Worm (Caenorhabditis elegans) whole organism, L2 larva: ENCODE measurements around the gene rab-1.

Source experiments
- C34F6.9 ChIP-seq: fragments of 150-350 bp; optimal IDR thresholded peaks from 2 replicates; lab custom pipeline; 2014; ENCODE audit warnings: missing biosample characterization, missing genetic modification characterization
- F13H6.1 ChIP-seq: sonication (generic microtip); optimal IDR thresholded peaks from 2 replicates; lab custom pipeline; 2016; ENCODE audit warnings: missing genetic modification characterization, missing compliant biosample characterization
- R02D3.7 ChIP-seq: fragments of 150-350 bp; optimal IDR thresholded peaks from 2 replicates; lab custom pipeline; 2014; ENCODE audit warnings: missing biosample characterization, missing genetic modification characterization
- Y55F3AM.14 ChIP-seq: fragments of 200-800 bp; sonication (Bioruptor generic); optimal IDR thresholded peaks from 2 replicates; lab custom pipeline; 2018; ENCODE audit warnings: mild to moderate bottlenecking, missing genetic modification characterization, missing compliant biosample characterization
- ZK546.5 ChIP-seq: sonication (generic microtip); optimal IDR thresholded peaks from 2 replicates; lab custom pipeline; 2017; ENCODE audit warnings: missing biosample characterization, missing genetic modification characterization
- alr-1 ChIP-seq: fragments of 150-350 bp; optimal IDR thresholded peaks from 2 replicates; lab custom pipeline; 2014; ENCODE audit warnings: missing biosample characterization, missing genetic modification characterization
- aly-2 ChIP-seq: fragments of 150-350 bp; optimal IDR thresholded peaks from 2 replicates; lab custom pipeline; 2014; ENCODE audit warnings: missing biosample characterization, missing genetic modification characterization
- ama-1 ChIP-seq: fragments of 150-350 bp; optimal IDR thresholded peaks from 2 replicates; lab custom pipeline; 2018; ENCODE audit warnings: inconsistent platforms
- blmp-1 ChIP-seq: sonication (generic microtip); optimal IDR thresholded peaks from 2 replicates; lab custom pipeline; 2017; ENCODE audit warnings: missing genetic modification characterization, mild to moderate bottlenecking, missing compliant biosample characterization, antibody characterized with exemption, moderate library complexity; ENCODE audit not compliant: insufficient read depth
- ceh-16 ChIP-seq: fragments of 150-350 bp; optimal IDR thresholded peaks from 2 replicates; lab custom pipeline; 2014; ENCODE audit warnings: missing biosample characterization, missing genetic modification characterization
- ceh-82 ChIP-seq: fragments of 150-350 bp; optimal IDR thresholded peaks from 2 replicates; lab custom pipeline; 2014; ENCODE audit warnings: missing biosample characterization, missing genetic modification characterization
- crh-2 ChIP-seq: sonication (generic microtip); optimal IDR thresholded peaks from 2 replicates; lab custom pipeline; 2017; ENCODE audit warnings: missing biosample characterization, missing genetic modification characterization
- dmd-4 ChIP-seq: sonication (generic microtip); optimal IDR thresholded peaks from 2 replicates; lab custom pipeline; 2017; ENCODE audit warnings: missing biosample characterization, missing genetic modification characterization
- egl-27 ChIP-seq: sonication (generic microtip); optimal IDR thresholded peaks from 3 replicates; lab custom pipeline; 2017; ENCODE audit warnings: missing biosample characterization, missing genetic modification reagents, missing genetic modification characterization
- elt-1 ChIP-seq: fragments of 150-350 bp; optimal IDR thresholded peaks from 2 replicates; lab custom pipeline; 2014; ENCODE audit warnings: missing biosample characterization, missing genetic modification characterization
- elt-3 ChIP-seq: sonication (generic microtip); optimal IDR thresholded peaks from 2 replicates; lab custom pipeline; 2017; ENCODE audit warnings: missing biosample characterization, missing genetic modification characterization
- fos-1 ChIP-seq: fragments of 150-350 bp; optimal IDR thresholded peaks from 2 replicates; lab custom pipeline; 2014; ENCODE audit warnings: missing biosample characterization, missing genetic modification characterization
- gmeb-1 ChIP-seq: fragments of 150-350 bp; optimal IDR thresholded peaks from 2 replicates; lab custom pipeline; 2014; ENCODE audit warnings: missing biosample characterization, missing genetic modification characterization
- lin-11 ChIP-seq: fragments of 150-350 bp; sonication (generic microtip); optimal IDR thresholded peaks from 2 replicates; lab custom pipeline; 2014; ENCODE audit warnings: missing biosample characterization, missing genetic modification characterization, inconsistent platforms, mixed read lengths
- lin-13 ChIP-seq: fragments of 150-350 bp; optimal IDR thresholded peaks from 2 replicates; lab custom pipeline; 2014; ENCODE audit warnings: missing biosample characterization, missing genetic modification reagents, missing genetic modification characterization
- lin-39 ChIP-seq: fragments of 150-350 bp; optimal IDR thresholded peaks from 2 replicates; lab custom pipeline; 2014; ENCODE audit warnings: missing biosample characterization, missing genetic modification reagents, missing genetic modification characterization
- lsy-2 ChIP-seq, 2 experiments: fragments of 150-350 bp in 1 of 2; sonication (generic microtip) in 1 of 2; optimal IDR thresholded peaks; 2 replicates each; lab custom pipeline; 2014 to 2017; ENCODE audit warnings: missing biosample characterization in 2 of 2, missing genetic modification characterization in 2 of 2
- mab-5 ChIP-seq: fragments of 150-350 bp; optimal IDR thresholded peaks from 2 replicates; lab custom pipeline; 2014; ENCODE audit warnings: missing biosample characterization, missing genetic modification characterization
- mbf-1 ChIP-seq: sonication (generic microtip); optimal IDR thresholded peaks from 2 replicates; lab custom pipeline; 2017; ENCODE audit warnings: missing biosample characterization, missing genetic modification characterization
- mdl-1 ChIP-seq, 2 experiments: fragments of 150-350 bp in 1 of 2; sonication (generic microtip) in 1 of 2; optimal IDR thresholded peaks; 2 replicates each; lab custom pipeline; 2017; ENCODE audit warnings: missing biosample characterization in 2 of 2, missing genetic modification characterization in 2 of 2
- nhr-10 ChIP-seq: sonication (generic microtip); optimal IDR thresholded peaks from 2 replicates; lab custom pipeline; 2017; ENCODE audit warnings: missing biosample characterization, missing genetic modification characterization
- nhr-11 ChIP-seq: fragments of 150-350 bp; optimal IDR thresholded peaks from 2 replicates; lab custom pipeline; 2014; ENCODE audit warnings: missing biosample characterization, missing genetic modification characterization
- nhr-12 ChIP-seq: fragments of 150-350 bp; optimal IDR thresholded peaks from 2 replicates; lab custom pipeline; 2014; ENCODE audit warnings: missing biosample characterization, missing genetic modification characterization
- nhr-129 ChIP-seq: fragments of 150-350 bp; optimal IDR thresholded peaks from 2 replicates; lab custom pipeline; 2014; ENCODE audit warnings: missing biosample characterization, missing genetic modification characterization
- nhr-21 ChIP-seq: fragments of 150-350 bp; optimal IDR thresholded peaks from 2 replicates; lab custom pipeline; 2014; ENCODE audit warnings: missing biosample characterization, missing genetic modification characterization
- nhr-23 ChIP-seq: fragments of 150-350 bp; optimal IDR thresholded peaks from 2 replicates; lab custom pipeline; 2014; ENCODE audit warnings: missing biosample characterization, missing genetic modification reagents, missing genetic modification characterization
- nhr-237 ChIP-seq: fragments of 150-350 bp; optimal IDR thresholded peaks from 2 replicates; lab custom pipeline; 2014; ENCODE audit warnings: missing biosample characterization, missing genetic modification characterization
- nhr-25 ChIP-seq: fragments of 150-350 bp; sonication (generic microtip); optimal IDR thresholded peaks from 3 replicates; lab custom pipeline; 2014; ENCODE audit warnings: missing biosample characterization, missing genetic modification characterization
- nhr-6 ChIP-seq: fragments of 150-350 bp; optimal IDR thresholded peaks from 2 replicates; lab custom pipeline; 2014; ENCODE audit warnings: missing biosample characterization, missing genetic modification characterization
- nhr-77 ChIP-seq: fragments of 150-350 bp; optimal IDR thresholded peaks from 2 replicates; lab custom pipeline; 2014; ENCODE audit warnings: missing biosample characterization, missing genetic modification characterization
- peb-1 ChIP-seq: fragments of 150-350 bp; optimal IDR thresholded peaks from 2 replicates; lab custom pipeline; 2014; ENCODE audit warnings: missing biosample characterization, missing genetic modification characterization
- sem-4 ChIP-seq: fragments of 150-350 bp; optimal IDR thresholded peaks from 2 replicates; lab custom pipeline; 2014; ENCODE audit warnings: missing biosample characterization, missing genetic modification reagents, missing genetic modification characterization
- skn-1 ChIP-seq: sonication (generic microtip); optimal IDR thresholded peaks from 2 replicates; lab custom pipeline; 2017; ENCODE audit warnings: missing biosample characterization, missing genetic modification characterization
- sma-3 ChIP-seq: sonication (generic microtip); optimal IDR thresholded peaks from 2 replicates; lab custom pipeline; 2016; ENCODE audit warnings: missing genetic modification reagents, missing genetic modification characterization, missing compliant biosample characterization
- sma-9 ChIP-seq, 2 experiments: fragments of 150-350 bp in 1 of 2; sonication (generic microtip) in 1 of 2; optimal IDR thresholded peaks; 2 replicates each; lab custom pipeline; 2014 to 2016; ENCODE audit warnings: missing genetic modification characterization in 2 of 2, mild to moderate bottlenecking in 1 of 2, missing biosample characterization in 1 of 2, missing compliant biosample characterization in 1 of 2, missing genetic modification reagents in 1 of 2, moderate library complexity in 1 of 2
- snpc-4 ChIP-seq: fragments of 150-350 bp; optimal IDR thresholded peaks from 2 replicates; lab custom pipeline; 2014; ENCODE audit warnings: missing biosample characterization, missing genetic modification characterization
- unc-39 ChIP-seq: fragments of 150-350 bp; optimal IDR thresholded peaks from 2 replicates; lab custom pipeline; 2014; ENCODE audit warnings: missing biosample characterization, missing genetic modification characterization
- unc-55 ChIP-seq: fragments of 150-350 bp; sonication (generic microtip); optimal IDR thresholded peaks from 3 replicates; lab custom pipeline; 2014; ENCODE audit warnings: missing biosample characterization, missing genetic modification reagents, missing genetic modification characterization
- unc-62 ChIP-seq: fragments of 150-350 bp; optimal IDR thresholded peaks from 2 replicates; lab custom pipeline; 2014; ENCODE audit warnings: missing biosample characterization, missing genetic modification reagents, missing genetic modification characterization
- zag-1 ChIP-seq: fragments of 150-350 bp; optimal IDR thresholded peaks from 2 replicates; lab custom pipeline; 2014; ENCODE audit warnings: missing biosample characterization, missing genetic modification characterization
- ztf-1 ChIP-seq: fragments of 200-800 bp; sonication (Bioruptor generic); conservative IDR thresholded peaks from 2 replicates; pipeline ENCODE4 v1.3.6; 2022; ENCODE audit warnings: missing genetic modification characterization, missing compliant biosample characterization
- ztf-11 ChIP-seq: sonication (generic microtip); optimal IDR thresholded peaks from 2 replicates; lab custom pipeline; 2017; ENCODE audit warnings: missing biosample characterization, missing genetic modification characterization
- ztf-4 ChIP-seq: fragments of 150-350 bp; optimal IDR thresholded peaks from 2 replicates; lab custom pipeline; 2014; ENCODE audit warnings: missing biosample characterization, missing genetic modification characterization

Gene rab-1

ce11 chrV:1263939-1264823 lies at the start of gene rab-1, which contains the start of gene C39F7.5:
rab-1 (minus strand) TSS chrV:1263989.
C39F7.5 (plus strand) TSS chrV:1264773.
- TF ChIP-seq lin-13 (peak; percentile 64), dmd-4 (tag; lab: Kevin White, UChicago) (no peak), blmp-1 (tag; lab: Kevin White, UChicago) (no peak), peb-1 (tag; lab: Kevin White, UChicago) (no peak), elt-3 (tag; lab: Kevin White, UChicago) (no peak), unc-55 (GFP tag; lab: Kevin White, UChicago) (peak; percentile 75), lin-11 (tag; lab: Kevin White, UChicago) (peak; percentile 55), zag-1 (tag; lab: Kevin White, UChicago) (no peak), ztf-11 (tag; lab: Kevin White, UChicago) (no peak), F13H6.1 (tag; lab: Kevin White, UChicago) (peak; percentile 4), sma-3 (peak; percentile 39), sma-9 (GFP tag; optimal IDR thresholded peaks at IDR 0.05; lab: Kevin White, UChicago) (peak; percentile 18), sma-9 (tag; optimal IDR thresholded peaks at IDR 0.05; lab: Kevin White, UChicago) (no peak), skn-1 (tag; lab: Kevin White, UChicago) (no peak), fos-1 (tag; lab: Kevin White, UChicago) (peak; percentile 57), alr-1 (tag; lab: Kevin White, UChicago) (no peak), unc-62 (GFP tag; lab: Kevin White, UChicago) (no peak), nhr-23 (tag; lab: Kevin White, UChicago) (no peak), nhr-237 (no peak), ztf-1 (GFP tag; lab: Robert Waterston, UW) (no peak), ZK546.5 (no peak), lin-39 (tag; lab: Kevin White, UChicago) (no peak), unc-39 (no peak), R02D3.7 (tag; lab: Kevin White, UChicago) (no peak), sem-4 (tag; lab: Kevin White, UChicago) (peak; percentile 36), ama-1 (lab: Kevin White, UChicago) (peak; percentile 1), nhr-25 (tag; lab: Kevin White, UChicago) (peak; percentile 27), nhr-10 (no peak), mbf-1 (tag; lab: Kevin White, UChicago) (no peak), nhr-6 (no peak), nhr-77 (tag; lab: Kevin White, UChicago) (no peak), elt-1 (tag; lab: Kevin White, UChicago) (no peak), nhr-21 (no peak), egl-27 (tag; lab: Kevin White, UChicago) (no peak), ceh-82 (tag; lab: Kevin White, UChicago) (no peak), crh-2 (tag; lab: Kevin White, UChicago) (peak; percentile 98), nhr-129 (tag; lab: Kevin White, UChicago) (peak; percentile 31), nhr-12 (tag; lab: Kevin White, UChicago) (no peak), snpc-4 (tag; lab: Kevin White, UChicago) (peak; percentile 18), gmeb-1 (tag; lab: Kevin White, UChicago) (peak; percentile 50), lsy-2 (tag; optimal IDR thresholded peaks at IDR 0.05; lab: Kevin White, UChicago) (peak in 1 of 2 experiments; percentile 65), ztf-4 (tag; lab: Kevin White, UChicago) (no peak), Y55F3AM.14 (no peak), aly-2 (tag; lab: Kevin White, UChicago) (no peak), nhr-11 (no peak), ceh-16 (tag; lab: Kevin White, UChicago) (no peak), mdl-1 (tag; optimal IDR thresholded peaks at IDR 0.05; lab: Kevin White, UChicago) (no peak), C34F6.9 (tag; lab: Kevin White, UChicago) (peak; percentile 83), mab-5 (tag; lab: Kevin White, UChicago) (no peak)
